Fruit fly (Drosophila melanogaster) S2 (cell line): ENCODE results near the gene CG32195.

Experiments used
- CG8478 ChIP-seq: fragments of >200 bp; optimal IDR thresholded peaks from 2 replicates; lab custom pipeline; 2018
- CTCF ChIP-seq, 2 experiments: fragments of >200 bp; optimal IDR thresholded peaks; 2 replicates each; lab custom pipeline; 2018

DNA sequence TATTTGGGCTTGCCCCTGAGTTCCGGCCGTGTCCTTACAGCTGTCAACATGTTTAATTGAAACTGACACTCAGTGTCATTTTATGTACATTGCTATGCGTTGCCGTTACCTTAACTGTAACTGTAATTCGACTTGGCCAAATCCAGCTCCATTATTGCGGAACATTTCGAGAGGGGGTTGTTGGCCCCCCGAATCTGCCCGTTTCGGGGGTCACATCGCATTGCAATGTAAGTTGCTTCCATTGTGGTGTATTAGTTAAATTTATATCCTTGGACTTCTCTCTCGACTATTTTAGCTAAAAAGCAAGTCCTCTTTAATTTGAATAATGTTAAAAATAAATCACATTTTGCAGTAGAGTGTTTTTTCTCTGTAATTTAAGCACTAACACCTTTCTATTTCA, 11.4 kb downstream of the CG32195 start:
- no peak for TF ChIP-seq CG8478
- TF ChIP-seq CTCF (optimal IDR thresholded peaks at IDR 0.05; lab: Kevin White, UChicago), result no peak
